Fruit fly (Drosophila melanogaster): Measurements from ENCODE around the gene CG5897.

The CG5897 gene

dm6 chr3L:11863587-11863986 lies 25.2 kb downstream of the CG5897 start (continued):
- peak; percentile 19 for TF ChIP-seq CoRest (tag; optimal IDR thresholded peaks at IDR 0.05)
- no peak for TF ChIP-seq CG9609 (GFP tag; optimal IDR thresholded peaks at IDR 0.05)
- peak; percentile 52 for TF ChIP-seq CG3281 (GFP tag; optimal IDR thresholded peaks at IDR 0.05)
- peak; percentile 63 for TF ChIP-seq CG11504 (tag; optimal IDR thresholded peaks at IDR 0.05)
- TF ChIP-seq CG7556 (GFP tag; optimal IDR thresholded peaks at IDR 0.05): peak; percentile 76
- peak; percentile 59 for TF ChIP-seq Hmr (GFP tag; optimal IDR thresholded peaks at IDR 0.05)
- peak; percentile 45 for TF ChIP-seq grau (tag; optimal IDR thresholded peaks at IDR 0.05)
- TF ChIP-seq Blimp-1 (GFP tag; optimal IDR thresholded peaks at IDR 0.05): peak; percentile 13
- TF ChIP-seq row (GFP tag; IDR thresholded peaks at IDR 0.05): peak; percentile 39; the same call in 2 of the 3 replicates
- no peak for TF ChIP-seq Bteb2 (GFP tag; optimal IDR thresholded peaks at IDR 0.05)
- peak; percentile 41 for TF ChIP-seq Sox100B (GFP tag; optimal IDR thresholded peaks at IDR 0.05)
- peak; percentile 53 for TF ChIP-seq lab (GFP tag; optimal IDR thresholded peaks at IDR 0.05)
- TF ChIP-seq dysf (GFP tag; IDR thresholded peaks at IDR 0.05): 0 out of 3 replicates have a peak, but pooled peaks have one; percentile 31
- TF ChIP-seq disco-r (GFP tag; optimal IDR thresholded peaks at IDR 0.05): no peak
- TF ChIP-seq CG16863 (GFP tag; optimal IDR thresholded peaks at IDR 0.05): no peak

- TF ChIP-seq Ets65A (GFP tag): peak; percentile 66
- no peak for TF ChIP-seq Ravus (GFP tag; IDR thresholded peaks at IDR 0.05)
- TF ChIP-seq CG6791 (GFP tag; IDR thresholded peaks at IDR 0.05; ENCODE audit: partially characterized antibody): no peak
- TF ChIP-seq CG1233 (GFP tag; optimal IDR thresholded peaks at IDR 0.05): no peak
- TF ChIP-seq MTF-1 (GFP tag; optimal IDR thresholded peaks at IDR 0.05; ENCODE audit: borderline replicate concordance): no peak
- 0 out of 2 replicates have a peak, but pooled peaks have one; percentile 26 for TF ChIP-seq Doc2 (GFP tag; IDR thresholded peaks at IDR 0.05)
- no peak for TF ChIP-seq NK7.1 (GFP tag; optimal IDR thresholded peaks at IDR 0.05)
- TF ChIP-seq klu (GFP tag; IDR thresholded peaks at IDR 0.05): no peak
- peak; percentile 22 for TF ChIP-seq Med (GFP tag)
- no peak for TF ChIP-seq otp (GFP tag; IDR thresholded peaks at IDR 0.05)
- peak; percentile 56 for TF ChIP-seq sens (GFP tag)
Observed at dm6 chr3L:11862266-11862665, 26.5 kb downstream of the CG5897 start.

- peak; percentile 7 for TF ChIP-seq CG11504 (tag; optimal IDR thresholded peaks at IDR 0.05)
- no peak for TF ChIP-seq nau (GFP tag; optimal IDR thresholded peaks at IDR 0.05)
- TF ChIP-seq Awh (GFP tag; IDR thresholded peaks at IDR 0.05): no peak
- TF ChIP-seq Med (GFP tag): peak; percentile 68
- peak; percentile 1 for TF ChIP-seq lab (GFP tag; optimal IDR thresholded peaks at IDR 0.05)
Observed at dm6 chr3L:11858745-11859144, 30.1 kb downstream of the CG5897 start.

dm6 chr3L:11852924-11853323 lies 35.9 kb downstream of the CG5897 start:
- TF ChIP-seq CTCF (GFP tag; optimal IDR thresholded peaks at IDR 0.05): peak; percentile 76
- TF ChIP-seq sc (optimal IDR thresholded peaks at IDR 0.05): no peak
- no peak for TF ChIP-seq sc (GFP tag; optimal IDR thresholded peaks at IDR 0.05)
- TF ChIP-seq CG31224 (GFP tag; IDR thresholded peaks at IDR 0.05): no peak

dm6 chr3L:11847703-11848102 lies 41.1 kb downstream of the CG5897 start, which contains the start of gene CG12521:
TSS of gene CG12521 (minus strand) at chr3L:11847803.
- TF ChIP-seq dysf (GFP tag; IDR thresholded peaks at IDR 0.05) (0 out of 3 replicates have a peak, but pooled peaks have one; percentile 12), stwl (tag; optimal IDR thresholded peaks at IDR 0.05) (no peak)
